Worm (Caenorhabditis elegans) whole organism, L1 larva: ENCODE data around the gene T26C12.2.

Source experiments
- efl-1 ChIP-seq, 4 experiments: fragments of 150-350 bp; optimal IDR thresholded peaks in 3 of 4; peaks in 1 of 4; 1 replicate in 1 of 4; 2 replicates in 3 of 4; lab custom pipeline; 2014; ENCODE audit warnings: missing biosample characterization in 2 of 4, missing genetic modification characterization in 2 of 4, missing genetic modification reagents in 2 of 4
- nhr-237 ChIP-seq: fragments of 150-350 bp; optimal IDR thresholded peaks from 2 replicates; lab custom pipeline; 2014; ENCODE audit warnings: missing biosample characterization, missing genetic modification characterization

DNA sequence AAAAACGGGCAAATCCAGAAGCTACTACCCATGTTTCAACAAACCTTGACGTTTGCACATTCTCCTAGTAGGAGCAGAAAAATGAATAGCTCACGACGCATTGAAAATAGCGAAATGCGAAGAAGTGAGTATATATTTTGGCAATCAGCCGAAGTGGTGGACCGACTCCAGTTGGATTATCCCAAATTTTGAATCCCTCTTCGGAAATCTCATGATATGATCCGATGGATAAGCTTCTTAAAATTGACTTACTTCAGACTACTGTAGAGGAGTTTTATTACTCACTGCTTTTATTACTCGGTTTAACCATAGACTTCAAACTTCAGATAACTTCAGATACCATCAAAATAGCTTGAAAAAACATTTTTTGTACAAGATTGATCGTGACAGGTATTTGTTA, 23.7 kb upstream of the T26C12.2 start, which contains the start of gene gcy-23:
- TF ChIP-seq nhr-237 (tag; lab: Kevin White, UChicago), result no peak
- no peak for TF ChIP-seq efl-1 (optimal IDR thresholded peaks at IDR 0.05; lab: Kevin White, UChicago)
- TF ChIP-seq efl-1 (GFP tag; optimal IDR thresholded peaks at IDR 0.05 in 1 of 2; lab: Kevin White, UChicago), result no peak
